Worm (Caenorhabditis elegans): ENCODE results near the gene srw-29.

The srw-29 gene

DNA sequence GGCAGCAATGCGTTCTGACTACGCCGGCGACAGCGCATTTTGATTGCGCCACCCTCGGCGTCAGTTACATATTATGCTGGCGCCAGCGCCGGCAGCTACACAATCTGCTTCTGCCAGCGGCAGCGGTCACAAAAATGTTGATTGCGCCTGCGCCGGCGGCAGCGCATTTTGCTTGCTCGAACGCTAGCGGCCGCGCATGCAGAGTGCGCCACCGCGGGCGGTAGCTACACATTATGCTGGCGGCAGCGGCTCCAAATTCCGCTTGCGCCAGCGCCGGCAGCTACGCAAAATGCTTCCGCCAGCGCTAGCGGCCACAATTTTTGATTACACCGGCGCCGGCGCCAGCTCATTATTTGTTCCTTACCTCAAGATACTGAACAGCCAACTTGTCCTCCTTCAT, 47.1 kb downstream of the srw-29 start:
- no peak for TF ChIP-seq M03D4.4 (tag; optimal IDR thresholded peaks at IDR 0.05)
- TF ChIP-seq unc-120 (tag; optimal IDR thresholded peaks at IDR 0.05; ENCODE audit: poor library complexity, severe bottlenecking): no peak
- TF ChIP-seq elt-3 (tag; optimal IDR thresholded peaks at IDR 0.05): no peak
- TF ChIP-seq elt-1 (tag; optimal IDR thresholded peaks at IDR 0.05; ENCODE audit: borderline replicate concordance, insufficient read depth): no peak
- TF ChIP-seq mls-2 (tag; optimal IDR thresholded peaks at IDR 0.05): no peak
- TF ChIP-seq ceh-43 (GFP tag; optimal IDR thresholded peaks at IDR 0.05): no peak
- no peak for TF ChIP-seq tbx-8 (GFP tag; optimal IDR thresholded peaks at IDR 0.05)
- TF ChIP-seq pha-4 (tag; optimal IDR thresholded peaks at IDR 0.05): no peak

DNA sequence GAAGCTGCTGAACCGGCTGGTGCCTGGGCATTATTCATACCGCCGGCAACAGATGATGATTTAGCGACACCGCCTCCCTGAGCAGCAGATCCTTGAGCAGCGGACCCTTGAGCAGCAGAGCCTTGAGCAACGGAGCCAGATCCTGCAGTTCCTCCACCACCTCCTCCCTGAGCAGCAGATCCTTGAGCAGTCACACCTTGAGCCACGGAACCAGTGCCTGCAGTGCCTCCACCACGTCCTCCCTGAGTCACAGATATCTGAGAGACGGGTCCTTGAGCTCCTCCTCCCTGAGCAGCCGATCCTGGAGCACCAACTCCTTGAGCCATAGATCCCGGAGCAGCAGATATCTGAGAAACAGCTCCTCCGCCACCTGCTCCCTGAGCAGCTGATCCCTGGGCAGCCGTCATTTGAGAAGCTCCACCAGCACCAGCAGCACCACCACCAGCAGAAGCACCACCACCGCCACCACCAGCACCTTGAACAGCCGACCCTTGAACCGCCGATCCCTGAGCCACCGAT, 47.8 kb downstream of the srw-29 start:
- TF ChIP-seq ham-2 (GFP tag; optimal IDR thresholded peaks at IDR 0.05): no peak
- TF ChIP-seq sptf-1 (tag; optimal IDR thresholded peaks at IDR 0.05): no peak
- TF ChIP-seq lin-32 (GFP tag; optimal IDR thresholded peaks at IDR 0.05): no peak
- no peak for TF ChIP-seq ces-1 (GFP tag; optimal IDR thresholded peaks at IDR 0.05)
- no peak for TF ChIP-seq zip-8 (tag; optimal IDR thresholded peaks at IDR 0.05)
- TF ChIP-seq unc-120 (tag; optimal IDR thresholded peaks at IDR 0.05; ENCODE audit: poor library complexity, severe bottlenecking): no peak
- TF ChIP-seq blmp-1 (tag; optimal IDR thresholded peaks at IDR 0.05): no peak
- TF ChIP-seq hlh-1 (tag; optimal IDR thresholded peaks at IDR 0.05): no peak
- TF ChIP-seq tbx-8 (GFP tag; optimal IDR thresholded peaks at IDR 0.05): no peak
- no peak for TF ChIP-seq nhr-237 (tag; optimal IDR thresholded peaks at IDR 0.05)
- TF ChIP-seq cnd-1 (tag; optimal IDR thresholded peaks at IDR 0.05): no peak

DNA sequence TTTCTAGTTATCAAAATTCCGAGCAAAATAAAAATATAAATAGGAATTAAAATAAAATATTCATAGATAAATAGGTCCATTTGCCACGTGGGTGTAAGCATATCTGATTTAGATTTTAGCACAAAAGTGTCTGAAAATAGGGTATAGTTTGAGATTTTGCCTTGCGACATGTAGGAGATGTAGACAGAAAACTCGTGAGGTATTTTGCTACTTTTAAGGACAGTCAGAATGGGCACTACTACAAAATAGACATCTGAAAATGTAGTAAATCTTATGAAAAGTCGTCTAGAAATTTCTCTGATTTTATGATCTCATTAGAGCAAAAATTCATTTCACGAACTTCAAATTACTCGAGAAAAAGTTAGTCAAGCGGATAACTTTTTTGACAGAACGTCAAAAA, 49.7 kb downstream of the srw-29 start, which contains the start of gene srv-34:
Gene srv-34 (minus strand): TSS at position 101 of the 400 bp plus-strand sequence.
- TF ChIP-seq nhr-12 (tag; optimal IDR thresholded peaks at IDR 0.05) (no peak), mep-1 (tag; optimal IDR thresholded peaks at IDR 0.05) (no peak), nhr-2 (tag; optimal IDR thresholded peaks at IDR 0.05) (no peak), unc-62 (GFP tag; optimal IDR thresholded peaks at IDR 0.05) (no peak), elt-3 (tag; optimal IDR thresholded peaks at IDR 0.05) (no peak), ceh-39 (tag; optimal IDR thresholded peaks at IDR 0.05) (no peak), snpc-4 (tag; optimal IDR thresholded peaks at IDR 0.05) (no peak), pha-4 (tag; optimal IDR thresholded peaks at IDR 0.05) (no peak), lin-13 (tag; optimal IDR thresholded peaks at IDR 0.05) (no peak), hlh-1 (tag; optimal IDR thresholded peaks at IDR 0.05) (no peak), nhr-28 (tag; optimal IDR thresholded peaks at IDR 0.05) (no peak)
